Worm (Caenorhabditis elegans) whole organism, late embryonic: Measurements from ENCODE around the gene C07A9.10.
A peak's percentile ranks its signal among the peaks of the same experiment; 100 is the strongest.

Source experiments
- C38D4.7 ChIP-seq: fragments of 200-800 bp; sonication (Bioruptor generic); optimal IDR thresholded peaks from 2 replicates; lab custom pipeline; 2018; ENCODE audit warnings: mild to moderate bottlenecking, missing genetic modification characterization, moderate library complexity, missing compliant biosample characterization
- K09A11.1 ChIP-seq: sonication (generic microtip); optimal IDR thresholded peaks from 2 replicates; lab custom pipeline; 2017; ENCODE audit warnings: antibody characterized with exemption, mild to moderate bottlenecking, missing genetic modification characterization, missing compliant biosample characterization; ENCODE audit not compliant: insufficient read depth
- Y22D7AL.16 ChIP-seq: sonication (generic microtip); optimal IDR thresholded peaks from 2 replicates; lab custom pipeline; 2016; ENCODE audit warnings: missing genetic modification characterization, missing compliant biosample characterization
- ama-1 ChIP-seq: fragments of 150-350 bp; optimal IDR thresholded peaks from 2 replicates; lab custom pipeline; 2014
- ceh-19 ChIP-seq: fragments of 200-800 bp; sonication (Bioruptor generic); optimal IDR thresholded peaks from 2 replicates; lab custom pipeline; 2018; ENCODE audit warnings: mild to moderate bottlenecking, missing genetic modification characterization, missing compliant biosample characterization
- ceh-2 ChIP-seq: sonication (generic microtip); optimal IDR thresholded peaks from 2 replicates; lab custom pipeline; 2016; ENCODE audit warnings: missing genotype, missing genetic modification characterization, missing compliant biosample characterization
- ceh-22 ChIP-seq: sonication (generic microtip); optimal IDR thresholded peaks from 2 replicates; lab custom pipeline; 2017; ENCODE audit warnings: missing biosample characterization, missing genetic modification characterization
- ceh-30 ChIP-seq: fragments of 150-350 bp; optimal IDR thresholded peaks from 2 replicates; lab custom pipeline; 2014; ENCODE audit warnings: missing biosample characterization, missing genetic modification characterization
- ceh-31 ChIP-seq: sonication (generic microtip); optimal IDR thresholded peaks from 2 replicates; lab custom pipeline; 2016; ENCODE audit warnings: missing genetic modification characterization, missing compliant biosample characterization
- ceh-34 ChIP-seq: sonication (generic microtip); optimal IDR thresholded peaks from 2 replicates; lab custom pipeline; 2016; ENCODE audit warnings: mild to moderate bottlenecking, missing genetic modification characterization, missing compliant biosample characterization
- ceh-48 ChIP-seq: sonication (generic microtip); optimal IDR thresholded peaks from 2 replicates; lab custom pipeline; 2016; ENCODE audit warnings: missing genetic modification characterization, inconsistent platforms, missing compliant biosample characterization
- ceh-9 ChIP-seq: sonication (generic microtip); optimal IDR thresholded peaks from 2 replicates; lab custom pipeline; 2016; ENCODE audit warnings: mild to moderate bottlenecking, missing genetic modification characterization, inconsistent platforms, missing compliant biosample characterization
- dmd-4 ChIP-seq: sonication (generic microtip); optimal IDR thresholded peaks from 2 replicates; lab custom pipeline; 2016; ENCODE audit warnings: borderline replicate concordance, missing genetic modification characterization, missing compliant biosample characterization
- dve-1 ChIP-seq: sonication (generic microtip); optimal IDR thresholded peaks from 2 replicates; lab custom pipeline; 2017; ENCODE audit warnings: antibody characterized with exemption, mild to moderate bottlenecking, missing genetic modification characterization, missing compliant biosample characterization
- elt-2 ChIP-seq: sonication (generic microtip); optimal IDR thresholded peaks from 2 replicates; lab custom pipeline; 2016; ENCODE audit warnings: missing genetic modification reagents, missing genetic modification characterization, missing compliant biosample characterization
- fax-1 ChIP-seq: sonication (generic microtip); optimal IDR thresholded peaks from 2 replicates; lab custom pipeline; 2016; ENCODE audit warnings: missing genotype, missing genetic modification characterization, missing compliant biosample characterization
- fkh-10 ChIP-seq: fragments of 150-350 bp; optimal IDR thresholded peaks from 2 replicates; lab custom pipeline; 2014; ENCODE audit warnings: missing biosample characterization, missing genetic modification reagents, missing genetic modification characterization
- hlh-15 ChIP-seq: sonication (generic microtip); optimal IDR thresholded peaks from 2 replicates; lab custom pipeline; 2016; ENCODE audit warnings: missing genetic modification characterization, missing compliant biosample characterization
- nfya-1 ChIP-seq: sonication (generic microtip); optimal IDR thresholded peaks from 2 replicates; lab custom pipeline; 2017; ENCODE audit warnings: missing genetic modification characterization, mild to moderate bottlenecking, missing compliant biosample characterization, antibody characterized with exemption, moderate library complexity
- nhr-11 ChIP-seq: fragments of 150-350 bp; optimal IDR thresholded peaks from 2 replicates; lab custom pipeline; 2014; ENCODE audit warnings: missing biosample characterization, missing genetic modification characterization
- odd-2 ChIP-seq: sonication (generic microtip); optimal IDR thresholded peaks from 2 replicates; lab custom pipeline; 2017; ENCODE audit warnings: antibody characterized with exemption, mild to moderate bottlenecking, missing genetic modification characterization, missing compliant biosample characterization
- pax-1 ChIP-seq: fragments of 150-350 bp; optimal IDR thresholded peaks from 2 replicates; lab custom pipeline; 2014; ENCODE audit warnings: missing biosample characterization, missing genetic modification characterization
- ref-2 ChIP-seq: sonication (generic microtip); optimal IDR thresholded peaks from 2 replicates; lab custom pipeline; 2016; ENCODE audit warnings: missing genetic modification characterization, missing compliant biosample characterization
- rnt-1 ChIP-seq: sonication (generic microtip); optimal IDR thresholded peaks from 2 replicates; lab custom pipeline; 2016; ENCODE audit warnings: missing genetic modification characterization, missing compliant biosample characterization
- sox-4 ChIP-seq: sonication (generic microtip); optimal IDR thresholded peaks from 2 replicates; lab custom pipeline; 2017; ENCODE audit warnings: mild to moderate bottlenecking, missing genetic modification characterization, inconsistent platforms, missing compliant biosample characterization
- syd-9 ChIP-seq: sonication (generic microtip); optimal IDR thresholded peaks from 2 replicates; lab custom pipeline; 2016; ENCODE audit warnings: mild to moderate bottlenecking, missing genetic modification characterization, moderate library complexity, missing compliant biosample characterization
- unc-42 ChIP-seq: sonication (generic microtip); optimal IDR thresholded peaks from 2 replicates; lab custom pipeline; 2016; ENCODE audit warnings: missing genotype, missing genetic modification characterization, missing compliant biosample characterization
- unc-86 ChIP-seq: sonication (generic microtip); optimal IDR thresholded peaks from 2 replicates; lab custom pipeline; 2016; ENCODE audit warnings: missing genetic modification characterization, missing compliant biosample characterization
- zip-5 ChIP-seq: sonication (generic microtip); optimal IDR thresholded peaks from 2 replicates; lab custom pipeline; 2016; ENCODE audit warnings: missing genetic modification characterization, missing compliant biosample characterization

C07A9.10 gene

ce11 chrIII:9651871-9652270 is 34.0 kb downstream of the C07A9.10 start, which contains the start of gene C15H7.3:
TSS of gene C15H7.3 (minus strand) at chrIII:9651971.
- no peak for TF ChIP-seq dmd-4 (tag; lab: Kevin White, UChicago)
- no peak for TF ChIP-seq Y22D7AL.16 (tag; lab: Kevin White, UChicago)
- no peak for TF ChIP-seq ceh-48 (tag; lab: Kevin White, UChicago)
- no peak for TF ChIP-seq hlh-15 (tag; lab: Kevin White, UChicago)
- TF ChIP-seq ceh-30 = no peak
- no peak for TF ChIP-seq nhr-11 (tag; lab: Kevin White, UChicago)
- TF ChIP-seq rnt-1 (tag; lab: Kevin White, UChicago) = no peak
- no peak for TF ChIP-seq nfya-1
- no peak for TF ChIP-seq C38D4.7
- TF ChIP-seq zip-5 (tag; lab: Kevin White, UChicago) = no peak
- no peak for TF ChIP-seq K09A11.1 (tag; lab: Kevin White, UChicago)
- TF ChIP-seq ceh-34 (tag; lab: Kevin White, UChicago) = no peak
- TF ChIP-seq odd-2 = no peak
- no peak for TF ChIP-seq ama-1 (lab: Kevin White, UChicago)
- no peak for TF ChIP-seq syd-9 (tag; lab: Kevin White, UChicago)
- no peak for TF ChIP-seq sox-4
- TF ChIP-seq fkh-10 (GFP tag; lab: Kevin White, UChicago) = no peak

ce11 chrIII:9646440-9647021 is 39.3 kb downstream of the C07A9.10 start:
- TF ChIP-seq ref-2 = peak; percentile 67
- TF ChIP-seq unc-42 (tag; lab: Kevin White, UChicago) = no peak
- TF ChIP-seq zip-5 (tag; lab: Kevin White, UChicago) = no peak
- TF ChIP-seq unc-86 = no peak
- no peak for TF ChIP-seq pax-1
- no peak for TF ChIP-seq rnt-1 (tag; lab: Kevin White, UChicago)
- TF ChIP-seq, all 69 proteins: peak for 1

ce11 chrIII:9645099-9645498 is 40.8 kb downstream of the C07A9.10 start:
- no peak for TF ChIP-seq ceh-9 (tag; lab: Kevin White, UChicago)
- TF ChIP-seq ceh-34 (tag; lab: Kevin White, UChicago) = no peak
- TF ChIP-seq ceh-22 (tag; lab: Kevin White, UChicago) = no peak

ce11 chrIII:9642110-9642509 is 43.7 kb downstream of the C07A9.10 start:
- TF ChIP-seq rnt-1 (tag; lab: Kevin White, UChicago) = peak; percentile 58
- TF ChIP-seq ceh-31 = peak; percentile 8
- no peak for TF ChIP-seq ceh-48 (tag; lab: Kevin White, UChicago)

ce11 chrIII:9639281-9640050 is 46.4 kb downstream of the C07A9.10 start:
- TF ChIP-seq fax-1 = no peak
- TF ChIP-seq ceh-2 = peak; percentile 19

- peak; percentile 1 for TF ChIP-seq elt-2
- peak; percentile 40 for TF ChIP-seq ceh-19 (GFP tag; lab: Kevin White, UChicago)
- peak; percentile 8 for TF ChIP-seq ceh-34 (tag; lab: Kevin White, UChicago)
- no peak for TF ChIP-seq dve-1 (tag; lab: Kevin White, UChicago)
These were observed 47.6 kb downstream of the C07A9.10 start for ce11 chrIII:9638159-9638754.
